Fruit fly (Drosophila melanogaster): ENCODE results near the gene CG8840.
A peak's percentile ranks its signal among the peaks of the same experiment; 100 is the strongest.

DNA sequence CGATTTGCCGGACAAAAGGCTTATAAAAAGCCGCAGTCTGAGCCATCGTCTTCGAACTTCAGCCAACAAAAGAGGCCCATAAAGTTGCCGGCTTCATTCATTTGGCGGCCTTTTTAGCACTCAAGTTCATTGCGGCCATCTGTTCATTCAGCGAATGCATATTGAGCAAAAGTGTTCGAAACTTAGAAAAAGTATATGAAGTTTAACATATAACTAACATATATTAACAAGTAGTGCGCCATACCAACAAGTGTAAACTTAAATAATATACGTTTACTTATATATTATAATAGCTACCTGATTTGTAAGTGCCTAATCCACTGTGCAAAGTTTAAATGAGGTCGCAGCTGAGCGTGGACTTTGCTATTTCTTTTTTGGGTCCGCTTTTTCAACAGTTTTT lies 26.0 kb downstream of the CG8840 start:
- TF ChIP-seq Pif1B (GFP tag; optimal IDR thresholded peaks at IDR 0.05): no peak
- TF ChIP-seq Snoo (tag; optimal IDR thresholded peaks at IDR 0.05): no peak
- TF ChIP-seq CG8159 (tag; optimal IDR thresholded peaks at IDR 0.05): no peak
- TF ChIP-seq Pif1A (GFP tag; optimal IDR thresholded peaks at IDR 0.05): peak; percentile 30
- no peak for TF ChIP-seq CG34367 (tag; optimal IDR thresholded peaks at IDR 0.05)
- TF ChIP-seq CG9948 (tag; optimal IDR thresholded peaks at IDR 0.05): peak; percentile 25
- TF ChIP-seq fd96Ca (GFP tag; IDR thresholded peaks at IDR 0.05): no peak

All from whole organism, pupa.